Worm (Caenorhabditis elegans) whole organism, early embryonic: ENCODE results near the gene F16G10.11.

Experiments
- B0310.2 ChIP-seq: sonication (generic microtip); optimal IDR thresholded peaks from 2 replicates; lab custom pipeline; 2016; ENCODE audit warnings: mild to moderate bottlenecking, missing genetic modification characterization, missing compliant biosample characterization
- ama-1 ChIP-seq: fragments of 150-350 bp; optimal IDR thresholded peaks from 2 replicates; lab custom pipeline; 2014
- ceh-13 ChIP-seq: fragments of 200-800 bp; sonication (Bioruptor generic); optimal IDR thresholded peaks from 2 replicates; lab custom pipeline; 2018; ENCODE audit warnings: mild to moderate bottlenecking, missing genetic modification characterization, missing compliant biosample characterization
- ceh-36 ChIP-seq: sonication (generic microtip); optimal IDR thresholded peaks from 2 replicates; lab custom pipeline; 2016; ENCODE audit warnings: missing genetic modification characterization, inconsistent platforms, missing compliant biosample characterization
- flt-1 ChIP-seq: fragments of 200-800 bp; sonication (Bioruptor generic); IDR thresholded peaks from 2 replicates; pipeline ENCODE4 v1.3.6; 2022; ENCODE audit warnings: missing genetic modification characterization, missing compliant biosample characterization
- hmbx-1 ChIP-seq: sonication (generic microtip); optimal IDR thresholded peaks from 2 replicates; lab custom pipeline; 2016; ENCODE audit warnings: mild to moderate bottlenecking, missing genetic modification characterization, missing compliant biosample characterization
- hmg-4 ChIP-seq: fragments of 200-800 bp; sonication (Bioruptor generic); optimal IDR thresholded peaks from 2 replicates; lab custom pipeline; 2018; ENCODE audit warnings: mild to moderate bottlenecking, missing genetic modification characterization, missing compliant biosample characterization
- hnd-1 ChIP-seq: sonication (generic microtip); optimal IDR thresholded peaks from 2 replicates; lab custom pipeline; 2016; ENCODE audit warnings: missing genetic modification characterization, missing compliant biosample characterization
- tra-4 ChIP-seq: sonication (generic microtip); optimal IDR thresholded peaks from 2 replicates; lab custom pipeline; 2017; ENCODE audit warnings: missing genetic modification characterization, missing compliant biosample characterization

ce11 chrII:2359965-2360364 lies 33.8 kb downstream of the F16G10.11 start, which contains the start of gene F43C11.16:
- TF ChIP-seq flt-1 (GFP tag; lab: Robert Waterston, UW) (no peak), hnd-1 (tag; lab: Kevin White, UChicago) (no peak), ceh-36 (tag; lab: Kevin White, UChicago) (no peak), B0310.2 (tag; lab: Kevin White, UChicago) (no peak), ama-1 (no peak), hmbx-1 (tag; lab: Kevin White, UChicago) (no peak), ceh-13 (GFP tag; lab: Kevin White, UChicago) (no peak), tra-4 (no peak), hmg-4 (GFP tag; lab: Kevin White, UChicago) (no peak)
